Comparison of ENCODE assay signal across 3 worm cellular contexts in genomic region chrIII:8784500-8784899, ce11.
A peak's percentile ranks its signal among the peaks of the same experiment; 100 is the strongest.
TF ChIP-seq lines count a peak whose summit lies in the region.

No protein-coding gene starts in this region.

TF ChIP-seq in whole organism, L1 larva, 84 proteins besides CTCF, POLR2A, EP300 and RAD21:
- TF ChIP-seq nhr-71 (tag; optimal IDR thresholded peaks at IDR 0.05; lab: Kevin White, UChicago) = peak; percentile 42
- peak; percentile 31 for TF ChIP-seq unc-86 (tag; optimal IDR thresholded peaks at IDR 0.05; lab: Kevin White, UChicago)
- no peak for TF ChIP-seq grh-1 (GFP tag; IDR thresholded peaks at IDR 0.05; lab: Robert Waterston, UW)
- TF ChIP-seq ama-1 (optimal IDR thresholded peaks at IDR 0.05; lab: Kevin White, UChicago) = no peak
- TF ChIP-seq mep-1 (tag; optimal IDR thresholded peaks at IDR 0.05; lab: Kevin White, UChicago) = no peak
- no peak for TF ChIP-seq skn-1 (tag; optimal IDR thresholded peaks at IDR 0.05; lab: Kevin White, UChicago)
- no peak for TF ChIP-seq ceh-88 (GFP tag; IDR thresholded peaks at IDR 0.05; lab: Robert Waterston, UW)
- TF ChIP-seq lir-3 (tag; optimal IDR thresholded peaks at IDR 0.05; lab: Kevin White, UChicago; ENCODE audit: poor library complexity) = no peak
- TF ChIP-seq fkh-10 (GFP tag; optimal IDR thresholded peaks at IDR 0.05; lab: Kevin White, UChicago) = peak; percentile 52
- no peak for TF ChIP-seq lin-15B (tag; optimal IDR thresholded peaks at IDR 0.05; lab: Kevin White, UChicago)
- peak in 1 of 3 experiments; percentile 8 for TF ChIP-seq ceh-82 (tag; optimal IDR thresholded peaks at IDR 0.05; lab: Kevin White, UChicago)
- TF ChIP-seq egl-13 (tag; optimal IDR thresholded peaks at IDR 0.05; lab: Kevin White, UChicago) = peak; percentile 41
- no peak for TF ChIP-seq hlh-17 (GFP tag; optimal IDR thresholded peaks at IDR 0.05; lab: Kevin White, UChicago; ENCODE audit: borderline replicate concordance)
- no peak for TF ChIP-seq nhr-84 (tag; optimal IDR thresholded peaks at IDR 0.05; lab: Kevin White, UChicago)
- TF ChIP-seq lin-35 (GFP tag; optimal IDR thresholded peaks at IDR 0.05; lab: Kevin White, UChicago) = no peak
- no peak for TF ChIP-seq elt-2 (tag; optimal IDR thresholded peaks at IDR 0.05; lab: Kevin White, UChicago)
- peak; percentile 70 for TF ChIP-seq lin-14 (GFP tag; optimal IDR thresholded peaks at IDR 0.05; lab: Kevin White, UChicago)
- no peak for TF ChIP-seq nhr-85 (tag; lab: Kevin White, UChicago)

TF ChIP-seq in whole organism, L2 larva, 48 proteins besides CTCF, POLR2A, EP300 and RAD21:
- peak; percentile 32 for TF ChIP-seq C34F6.9 (tag; optimal IDR thresholded peaks at IDR 0.05; lab: Kevin White, UChicago)
- no peak for TF ChIP-seq ztf-4 (tag; optimal IDR thresholded peaks at IDR 0.05; lab: Kevin White, UChicago)
- peak; percentile 49 for TF ChIP-seq unc-55 (GFP tag; optimal IDR thresholded peaks at IDR 0.05; lab: Kevin White, UChicago)

TF ChIP-seq in whole organism, late embryonic, 69 proteins besides CTCF, POLR2A, EP300 and RAD21:
- peak; percentile 9 for TF ChIP-seq ceh-18 (tag; optimal IDR thresholded peaks at IDR 0.05; lab: Kevin White, UChicago)
- TF ChIP-seq madf-2 (tag; optimal IDR thresholded peaks at IDR 0.05; lab: Kevin White, UChicago) = no peak

Comparison
In these comparisons a context has a peak if more than half of its experiments do, and no peak if none do; other contexts are left out.
1. Of the 10 proteins assayed by ChIP-seq in both whole organism, L1 larva and whole organism, late embryonic: peak only in whole organism, L1 larva: fkh-10 and unc-86; only in whole organism, late embryonic: none; in both: none; in neither: 8.